Worm (Caenorhabditis elegans) whole organism, young adult: ENCODE data around the gene srw-19.
A peak's percentile ranks its signal among the peaks of the same experiment; 100 is the strongest.

Source experiments
- B0019.2 ChIP-seq: fragments of 200-800 bp; sonication (Bioruptor generic); conservative IDR thresholded peaks from 2 replicates; pipeline ENCODE4 v1.3.6; 2022; ENCODE audit warnings: missing genetic modification reagents, missing genetic modification characterization, missing compliant biosample characterization
- C17E4.6 ChIP-seq: fragments of 200-800 bp; sonication (Bioruptor generic); IDR thresholded peaks from 2 replicates; pipeline ENCODE4 v1.3.6; 2022; ENCODE audit warnings: missing genetic modification reagents, missing genetic modification characterization, missing compliant biosample characterization
- F23B12.7 ChIP-seq: sonication (generic microtip); optimal IDR thresholded peaks from 2 replicates; lab custom pipeline; 2017; ENCODE audit warnings: missing genetic modification characterization, mild to moderate bottlenecking, missing compliant biosample characterization, antibody characterized with exemption, moderate library complexity; ENCODE audit not compliant: insufficient read depth
- F33H1.4 ChIP-seq: fragments of 200-800 bp; sonication (Bioruptor generic); IDR thresholded peaks from 2 replicates; pipeline ENCODE4 v1.3.6; 2022; ENCODE audit warnings: missing genetic modification reagents, missing genetic modification characterization, missing compliant biosample characterization
- F37B4.10 ChIP-seq: fragments of 200-800 bp; sonication (Bioruptor generic); IDR thresholded peaks from 2 replicates; pipeline ENCODE4 v1.3.6; 2022; ENCODE audit warnings: missing genetic modification characterization, missing compliant biosample characterization
- F39B2.1 ChIP-seq: fragments of 200-800 bp; sonication (Bioruptor generic); IDR thresholded peaks from 2 replicates; pipeline ENCODE4 v1.3.6; 2022; ENCODE audit warnings: missing genetic modification reagents, missing genetic modification characterization, missing compliant biosample characterization
- T07F8.4 ChIP-seq: sonication (generic microtip); optimal IDR thresholded peaks from 2 replicates; lab custom pipeline; 2016; ENCODE audit warnings: mild to moderate bottlenecking, missing genetic modification characterization, moderate library complexity, missing compliant biosample characterization
- Y56A3A.18 ChIP-seq: fragments of 200-800 bp; sonication (Bioruptor generic); IDR thresholded peaks from 2 replicates; pipeline ENCODE4 v1.3.6; 2022; ENCODE audit warnings: missing genetic modification reagents, missing genetic modification characterization, missing compliant biosample characterization
- akir-1 ChIP-seq: fragments of 200-800 bp; sonication (Bioruptor generic); optimal IDR thresholded peaks from 2 replicates; lab custom pipeline; 2018; ENCODE audit warnings: mild to moderate bottlenecking, missing genetic modification characterization, moderate library complexity, missing compliant biosample characterization
- attf-6 ChIP-seq: fragments of 200-800 bp; sonication (Bioruptor generic); IDR thresholded peaks from 2 replicates; pipeline ENCODE4 v1.3.6; 2022; ENCODE audit warnings: missing genetic modification reagents, missing genetic modification characterization, missing compliant biosample characterization
- bed-2 ChIP-seq: fragments of 200-800 bp; sonication (Bioruptor generic); IDR thresholded peaks from 2 replicates; pipeline ENCODE4 v1.3.6; 2022; ENCODE audit warnings: missing genetic modification reagents, missing genetic modification characterization, missing compliant biosample characterization
- ccch-3 ChIP-seq: fragments of 200-800 bp; sonication (Bioruptor generic); optimal IDR thresholded peaks from 2 replicates; lab custom pipeline; 2018; ENCODE audit warnings: mild to moderate bottlenecking, missing genetic modification characterization, missing compliant biosample characterization
- ceh-100 ChIP-seq: fragments of 200-800 bp; sonication (Bioruptor generic); IDR thresholded peaks from 2 replicates; pipeline ENCODE4 v1.3.6; 2022; ENCODE audit warnings: missing genetic modification reagents, missing genetic modification characterization, missing compliant biosample characterization
- ceh-27 ChIP-seq: fragments of 200-800 bp; sonication (Bioruptor generic); optimal IDR thresholded peaks from 2 replicates; lab custom pipeline; 2018; ENCODE audit warnings: mild to moderate bottlenecking, missing genetic modification characterization, moderate library complexity, missing compliant biosample characterization
- ceh-40 ChIP-seq: fragments of 200-800 bp; sonication (Bioruptor generic); IDR thresholded peaks from 2 replicates; pipeline ENCODE4 v1.3.6; 2022; ENCODE audit warnings: missing genetic modification characterization, missing compliant biosample characterization
- ceh-79 ChIP-seq: sonication (generic microtip); optimal IDR thresholded peaks from 2 replicates; lab custom pipeline; 2017; ENCODE audit warnings: mild to moderate bottlenecking, missing genetic modification characterization, missing compliant biosample characterization
- dpl-1 ChIP-seq: fragments of 150-350 bp; optimal IDR thresholded peaks from 2 replicates; lab custom pipeline; 2014; ENCODE audit warnings: missing biosample characterization, missing genetic modification reagents, missing genetic modification characterization
- egl-44 ChIP-seq: fragments of 200-800 bp; sonication (Bioruptor generic); IDR thresholded peaks from 2 replicates; pipeline ENCODE4 v1.3.6; 2022; ENCODE audit warnings: missing genetic modification reagents, missing genetic modification characterization, missing compliant biosample characterization
- ets-4 ChIP-seq: fragments of 200-800 bp; sonication (Bioruptor generic); optimal IDR thresholded peaks from 2 replicates; lab custom pipeline; 2018; ENCODE audit warnings: mild to moderate bottlenecking, missing genetic modification characterization, missing compliant biosample characterization
- hlh-26 ChIP-seq: fragments of 200-800 bp; sonication (Bioruptor generic); conservative IDR thresholded peaks from 2 replicates; pipeline ENCODE4 v1.3.6; 2022; ENCODE audit warnings: missing genetic modification reagents, missing genetic modification characterization, missing compliant biosample characterization
- lin-54 ChIP-seq: fragments of 200-800 bp; sonication (Bioruptor generic); optimal IDR thresholded peaks from 2 replicates; lab custom pipeline; 2018; ENCODE audit warnings: mild to moderate bottlenecking, missing genetic modification characterization, missing compliant biosample characterization
- lsy-27 ChIP-seq: sonication (generic microtip); optimal IDR thresholded peaks from 2 replicates; lab custom pipeline; 2017; ENCODE audit warnings: missing genetic modification characterization, mild to moderate bottlenecking, missing compliant biosample characterization, antibody characterized with exemption, missing genotype, borderline replicate concordance; ENCODE audit not compliant: insufficient read depth
- madf-3 ChIP-seq: fragments of 200-800 bp; sonication (Bioruptor generic); IDR thresholded peaks from 2 replicates; pipeline ENCODE4 v1.3.6; 2022; ENCODE audit warnings: missing genetic modification reagents, missing genetic modification characterization, missing compliant biosample characterization
- madf-6 ChIP-seq: fragments of 200-800 bp; sonication (Bioruptor generic); IDR thresholded peaks from 2 replicates; pipeline ENCODE4 v1.3.6; 2022; ENCODE audit warnings: missing genetic modification reagents, missing genetic modification characterization, missing compliant biosample characterization
- mel-28 ChIP-seq: sonication (generic microtip); optimal IDR thresholded peaks from 2 replicates; lab custom pipeline; 2016; ENCODE audit warnings: borderline replicate concordance, mild to moderate bottlenecking, missing genetic modification characterization, missing compliant biosample characterization
- nhr-27 ChIP-seq: fragments of 200-800 bp; sonication (Bioruptor generic); optimal IDR thresholded peaks from 2 replicates; lab custom pipeline; 2018; ENCODE audit warnings: mild to moderate bottlenecking, missing genetic modification characterization, moderate library complexity, missing compliant biosample characterization
- nhr-80 ChIP-seq: sonication (generic microtip); optimal IDR thresholded peaks from 2 replicates; lab custom pipeline; 2016; ENCODE audit warnings: missing genetic modification characterization, missing compliant biosample characterization
- pha-4 ChIP-seq: fragments of 150-350 bp; sonication (generic microtip); optimal IDR thresholded peaks from 2 replicates; lab custom pipeline; 2014; ENCODE audit warnings: missing biosample characterization, missing genetic modification reagents, missing genetic modification characterization
- sea-2 ChIP-seq: fragments of 200-800 bp; sonication (Bioruptor generic); IDR thresholded peaks from 2 replicates; pipeline ENCODE4 v1.3.6; 2022; ENCODE audit warnings: missing genetic modification characterization, missing compliant biosample characterization
- snpc-1.3 ChIP-seq: sonication (generic microtip); optimal IDR thresholded peaks from 2 replicates; lab custom pipeline; 2017; ENCODE audit warnings: missing genetic modification characterization, mild to moderate bottlenecking, missing compliant biosample characterization, antibody characterized with exemption, moderate library complexity, missing genotype, missing genetic modification reagents; ENCODE audit not compliant: insufficient read depth
- unc-130 ChIP-seq: sonication (generic microtip); optimal IDR thresholded peaks from 2 replicates; lab custom pipeline; 2016; ENCODE audit warnings: missing genetic modification reagents, missing genetic modification characterization, missing compliant biosample characterization
- unc-62 ChIP-seq: fragments of 150-350 bp; optimal IDR thresholded peaks from 2 replicates; lab custom pipeline; 2014; ENCODE audit warnings: missing biosample characterization, missing genetic modification reagents, missing genetic modification characterization
- ztf-22 ChIP-seq: fragments of 200-800 bp; sonication (Bioruptor generic); optimal IDR thresholded peaks from 2 replicates; lab custom pipeline; 2018; ENCODE audit warnings: mild to moderate bottlenecking, missing genetic modification characterization, moderate library complexity, missing compliant biosample characterization
- ztf-25 ChIP-seq: fragments of 200-800 bp; sonication (Bioruptor generic); IDR thresholded peaks from 2 replicates; pipeline ENCODE4 v1.3.6; 2022; ENCODE audit warnings: missing genetic modification reagents, missing genetic modification characterization, missing compliant biosample characterization

srw-19 gene

DNA sequence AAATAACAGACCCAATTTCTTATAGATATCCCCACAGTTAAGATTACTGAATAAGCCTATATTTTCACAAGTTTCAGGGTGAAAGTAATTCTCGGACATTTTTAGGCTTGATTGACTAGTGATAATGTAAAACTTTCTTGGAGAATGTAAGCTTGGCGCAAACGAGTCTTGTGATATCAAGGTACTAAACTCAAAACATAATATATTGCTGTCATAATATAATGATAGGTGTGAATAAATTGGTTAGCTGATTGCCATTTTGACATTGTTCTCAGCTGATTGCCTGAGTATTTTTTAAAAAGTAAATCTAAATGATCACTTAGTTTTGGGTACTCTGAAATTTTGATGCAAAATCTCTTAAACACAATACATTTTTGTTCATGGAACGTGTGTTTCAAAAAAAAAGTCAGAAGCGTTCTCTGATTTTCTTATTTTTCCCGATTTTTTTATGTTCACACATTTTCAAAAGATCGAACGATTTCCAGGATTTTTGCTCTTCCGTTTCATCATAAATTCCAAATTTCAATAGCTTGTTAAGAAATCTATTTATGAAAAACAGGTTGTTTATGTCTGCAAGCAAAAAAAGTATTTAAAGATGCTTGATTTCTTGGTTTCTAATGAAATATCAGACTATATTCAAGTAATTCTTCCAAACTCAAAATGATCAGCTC, at the start of gene srw-19, which contains the start of gene srx-51:
srw-19 (minus strand) TSS at position 101 of the 671 bp plus-strand sequence.
srx-51 (plus strand) TSS at position 621 of the 671 bp plus-strand sequence.
- TF ChIP-seq ets-4 (GFP tag; lab: Kevin White, UChicago) (no peak), nhr-27 (tag; lab: Kevin White, UChicago) (no peak), egl-44 (no peak), F37B4.10 (GFP tag; lab: Robert Waterston, UW) (no peak), sea-2 (GFP tag; lab: Robert Waterston, UW) (no peak), F33H1.4 (GFP tag; lab: Robert Waterston, UW) (no peak), hlh-26 (GFP tag; lab: Robert Waterston, UW) (no peak), F39B2.1 (GFP tag; lab: Robert Waterston, UW) (no peak), mel-28 (tag; lab: Kevin White, UChicago) (no peak), attf-6 (GFP tag; lab: Robert Waterston, UW) (no peak), ceh-79 (no peak), F23B12.7 (tag; lab: Kevin White, UChicago) (no peak), C17E4.6 (GFP tag; lab: Robert Waterston, UW) (no peak), ztf-25 (GFP tag; lab: Robert Waterston, UW) (no peak)

DNA sequence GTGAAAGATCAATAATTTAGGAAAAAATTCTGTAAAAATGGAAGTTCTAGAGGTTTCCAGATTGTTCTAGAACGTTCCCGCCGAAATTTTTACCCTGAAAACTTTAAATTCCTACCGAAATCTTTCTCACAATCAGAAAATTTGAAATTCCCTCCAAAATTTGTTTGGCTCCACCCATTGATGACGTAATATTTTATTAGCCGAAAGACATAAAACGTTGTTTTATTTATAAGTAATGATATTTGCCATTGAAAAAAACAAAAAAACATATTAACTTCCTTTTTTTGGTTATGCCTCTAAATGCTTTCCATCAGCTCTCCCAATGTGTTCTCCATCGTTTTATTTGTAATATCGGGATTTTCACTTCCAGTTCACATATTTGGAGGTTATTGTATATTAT, 49.1 kb upstream of the srw-19 start, which contains the start of gene srh-295:
srh-295 (plus strand) TSS at position 301 of the 400 bp plus-strand sequence.
- TF ChIP-seq Y56A3A.18: no peak
- no peak for TF ChIP-seq lsy-27 (tag; lab: Kevin White, UChicago)
- no peak for TF ChIP-seq lin-54 (GFP tag; lab: Kevin White, UChicago)
- TF ChIP-seq ceh-40: no peak
- no peak for TF ChIP-seq ccch-3 (GFP tag; lab: Kevin White, UChicago)
- TF ChIP-seq B0019.2: no peak
- no peak for TF ChIP-seq ceh-100 (GFP tag; lab: Robert Waterston, UW)
- no peak for TF ChIP-seq bed-2
- TF ChIP-seq unc-130 (GFP tag; lab: Kevin White, UChicago): no peak
- TF ChIP-seq ceh-27 (GFP tag; lab: Kevin White, UChicago): no peak
- TF ChIP-seq madf-3 (GFP tag; lab: Robert Waterston, UW): no peak

DNA sequence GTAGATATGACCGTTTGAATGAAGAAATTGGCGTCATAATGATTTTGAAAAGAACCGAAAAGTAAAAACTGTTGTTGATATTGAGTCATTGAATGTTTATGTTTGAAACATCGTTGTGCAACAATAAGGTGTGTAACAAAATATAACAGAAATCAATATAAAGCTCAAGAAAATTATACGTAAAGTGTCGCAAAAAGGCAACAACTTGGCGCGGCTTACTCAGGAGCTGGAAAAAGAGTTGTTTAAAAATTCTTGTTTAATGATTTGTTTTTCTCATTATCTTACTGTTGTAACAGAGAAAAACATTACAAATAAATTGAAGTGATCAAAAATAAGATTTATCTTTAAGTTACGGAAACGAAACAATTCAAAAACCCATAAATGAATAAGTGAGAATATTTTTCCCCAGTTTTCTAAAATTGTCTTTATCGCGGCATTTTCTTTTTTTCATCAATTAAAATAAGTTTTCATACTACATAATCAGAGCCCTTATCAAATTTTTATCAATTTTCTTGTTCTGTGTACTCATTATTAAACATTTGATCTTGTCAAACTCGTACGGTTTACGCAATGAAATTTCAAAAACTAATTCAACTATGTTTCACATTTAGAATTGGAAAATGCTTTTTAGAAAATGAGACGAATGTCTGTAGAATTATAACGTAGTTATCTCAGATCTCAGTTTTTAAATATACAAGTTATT, 46.7 kb upstream of the srw-19 start, which contains the start of gene ZK1037.6:
ZK1037.6 (minus strand) TSS at position 51 of the 703 bp plus-strand sequence.
- no peak for TF ChIP-seq ccch-3 (GFP tag; lab: Kevin White, UChicago)
- no peak for TF ChIP-seq pha-4
- TF ChIP-seq T07F8.4: no peak
- no peak for TF ChIP-seq snpc-1.3
- no peak for TF ChIP-seq unc-62 (GFP tag; lab: Kevin White, UChicago)

DNA sequence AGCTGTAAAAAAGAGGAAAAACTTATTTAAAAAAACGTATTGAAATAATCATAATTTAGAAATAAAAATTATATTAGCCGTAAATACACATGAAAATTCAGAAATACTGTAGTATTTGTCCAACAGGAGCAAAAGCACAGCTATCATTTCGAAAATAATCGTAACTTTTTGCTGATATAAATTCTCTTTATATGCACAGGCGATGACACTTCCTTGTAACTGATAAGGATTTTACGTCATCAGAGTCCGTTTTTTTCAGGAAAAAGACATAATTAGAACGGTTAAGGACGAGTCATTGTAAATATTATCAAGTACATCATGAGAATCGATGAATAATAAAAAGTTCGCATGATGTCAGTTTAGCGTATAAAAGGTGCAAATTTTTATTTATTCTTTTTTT, 42.2 kb upstream of the srw-19 start:
- TF ChIP-seq F23B12.7 (tag; lab: Kevin White, UChicago) (no peak), F39B2.1 (GFP tag; lab: Robert Waterston, UW) (no peak), madf-6 (GFP tag; lab: Robert Waterston, UW) (no peak), dpl-1 (GFP tag; lab: Kevin White, UChicago) (no peak), nhr-80 (peak; percentile 23), ztf-22 (GFP tag; lab: Kevin White, UChicago) (no peak), akir-1 (GFP tag; lab: Kevin White, UChicago) (no peak)
